Worm (Caenorhabditis elegans) whole organism, late embryonic: ENCODE data around the gene srx-44.
A peak's percentile ranks its signal among the peaks of the same experiment; 100 is the strongest.

Source experiments
- C08G9.2 ChIP-seq: sonication (generic microtip); optimal IDR thresholded peaks from 2 replicates; lab custom pipeline; 2016; ENCODE audit warnings: mild to moderate bottlenecking, missing genetic modification characterization, moderate library complexity, missing compliant biosample characterization
- K02D7.2 ChIP-seq: sonication (generic microtip); optimal IDR thresholded peaks from 2 replicates; lab custom pipeline; 2017; ENCODE audit warnings: mild to moderate bottlenecking, missing genetic modification characterization, missing compliant biosample characterization
- K09A11.1 ChIP-seq: sonication (generic microtip); optimal IDR thresholded peaks from 2 replicates; lab custom pipeline; 2017; ENCODE audit warnings: antibody characterized with exemption, mild to moderate bottlenecking, missing genetic modification characterization, missing compliant biosample characterization; ENCODE audit not compliant: insufficient read depth
- ahr-1 ChIP-seq: sonication (generic microtip); optimal IDR thresholded peaks from 2 replicates; lab custom pipeline; 2016; ENCODE audit warnings: missing genetic modification characterization, missing compliant biosample characterization
- ceh-14 ChIP-seq: sonication (generic microtip); optimal IDR thresholded peaks from 2 replicates; lab custom pipeline; 2016; ENCODE audit warnings: missing genotype, missing genetic modification characterization, missing compliant biosample characterization
- ceh-31 ChIP-seq: sonication (generic microtip); optimal IDR thresholded peaks from 2 replicates; lab custom pipeline; 2016; ENCODE audit warnings: missing genetic modification characterization, missing compliant biosample characterization
- dmd-4 ChIP-seq: sonication (generic microtip); optimal IDR thresholded peaks from 2 replicates; lab custom pipeline; 2016; ENCODE audit warnings: borderline replicate concordance, missing genetic modification characterization, missing compliant biosample characterization
- dve-1 ChIP-seq: sonication (generic microtip); optimal IDR thresholded peaks from 2 replicates; lab custom pipeline; 2017; ENCODE audit warnings: antibody characterized with exemption, mild to moderate bottlenecking, missing genetic modification characterization, missing compliant biosample characterization
- elt-2 ChIP-seq: sonication (generic microtip); optimal IDR thresholded peaks from 2 replicates; lab custom pipeline; 2016; ENCODE audit warnings: missing genetic modification reagents, missing genetic modification characterization, missing compliant biosample characterization
- ets-4 ChIP-seq: sonication (generic microtip); optimal IDR thresholded peaks from 2 replicates; lab custom pipeline; 2016; ENCODE audit warnings: missing genetic modification characterization, missing compliant biosample characterization
- gmeb-2 ChIP-seq: sonication (generic microtip); optimal IDR thresholded peaks from 2 replicates; lab custom pipeline; 2016; ENCODE audit warnings: missing genetic modification characterization, inconsistent platforms, missing compliant biosample characterization
- hlh-15 ChIP-seq: sonication (generic microtip); optimal IDR thresholded peaks from 2 replicates; lab custom pipeline; 2016; ENCODE audit warnings: missing genetic modification characterization, missing compliant biosample characterization
- hlh-8 ChIP-seq: sonication (generic microtip); optimal IDR thresholded peaks from 2 replicates; lab custom pipeline; 2016; ENCODE audit warnings: missing genotype, missing genetic modification characterization, missing compliant biosample characterization
- lin-11 ChIP-seq: fragments of 200-800 bp; sonication (Bioruptor generic); optimal IDR thresholded peaks from 2 replicates; lab custom pipeline; 2018; ENCODE audit warnings: mild to moderate bottlenecking, missing genetic modification characterization, missing compliant biosample characterization
- mec-3 ChIP-seq: sonication (generic microtip); optimal IDR thresholded peaks from 2 replicates; lab custom pipeline; 2016; ENCODE audit warnings: borderline replicate concordance, missing genetic modification characterization, missing compliant biosample characterization
- pag-3 ChIP-seq: sonication (generic microtip); optimal IDR thresholded peaks from 2 replicates; lab custom pipeline; 2016; ENCODE audit warnings: missing compliant biosample characterization, missing genetic modification characterization, borderline replicate concordance
- pat-9 ChIP-seq: fragments of 200-800 bp; sonication (Bioruptor generic); optimal IDR thresholded peaks from 2 replicates; lab custom pipeline; 2018; ENCODE audit warnings: mild to moderate bottlenecking, missing genetic modification characterization, moderate library complexity, missing compliant biosample characterization
- pqm-1 ChIP-seq: sonication (generic microtip); optimal IDR thresholded peaks from 2 replicates; lab custom pipeline; 2016; ENCODE audit warnings: missing genetic modification characterization, missing compliant biosample characterization
- rnt-1 ChIP-seq: sonication (generic microtip); optimal IDR thresholded peaks from 2 replicates; lab custom pipeline; 2016; ENCODE audit warnings: missing genetic modification characterization, missing compliant biosample characterization
- sdc-2 ChIP-seq: sonication (generic microtip); optimal IDR thresholded peaks from 2 replicates; lab custom pipeline; 2016; ENCODE audit warnings: missing genotype, missing genetic modification characterization, missing compliant biosample characterization
- sox-2 ChIP-seq: fragments of 200-800 bp; sonication (Bioruptor generic); IDR thresholded peaks from 2 replicates; pipeline ENCODE4 v1.3.6; 2022; ENCODE audit warnings: missing genetic modification reagents, missing genetic modification characterization, missing compliant biosample characterization
- tbx-2 ChIP-seq: sonication (generic microtip); optimal IDR thresholded peaks from 2 replicates; lab custom pipeline; 2016; ENCODE audit warnings: missing genetic modification characterization, missing compliant biosample characterization
- unc-3 ChIP-seq, 2 experiments: fragments of 200-800 bp in 1 of 2; sonication (Bioruptor generic) in 1 of 2; sonication (generic microtip) in 1 of 2; conservative IDR thresholded peaks in 1 of 2; optimal IDR thresholded peaks in 1 of 2; 2 replicates each; pipeline versions ENCODE4 v1.3.6 to Lab custom; 2016 to 2022; ENCODE audit warnings: missing compliant biosample characterization in 2 of 2, missing genetic modification characterization in 2 of 2, missing genetic modification reagents in 1 of 2

srx-44 gene

DNA sequence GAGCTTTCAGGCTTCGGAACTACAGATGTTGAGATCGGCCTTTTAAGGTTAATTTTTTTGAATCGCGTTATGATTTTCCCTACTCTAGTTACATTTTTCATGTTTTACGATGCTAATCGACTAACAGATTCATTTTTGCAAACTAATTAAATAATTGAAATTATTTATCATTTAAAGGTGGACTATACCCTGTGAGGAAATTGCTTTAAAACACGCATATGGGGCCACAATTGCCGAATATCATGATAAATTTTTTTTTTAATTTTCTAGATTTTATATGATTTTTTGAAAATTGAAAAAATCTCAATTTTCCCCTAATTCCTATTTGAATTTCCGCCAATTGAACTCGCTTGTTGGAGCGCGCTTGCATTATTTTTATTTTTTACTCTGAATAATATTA is 41.9 kb downstream of the srx-44 start, which contains the start of gene fbxa-100:
Gene fbxa-100 (minus strand): TSS at position 101 of the 400 bp plus-strand sequence.
- TF ChIP-seq rnt-1 (tag; lab: Kevin White, UChicago): no peak
- TF ChIP-seq K09A11.1 (tag; lab: Kevin White, UChicago): no peak
- no peak for TF ChIP-seq ahr-1 (tag; lab: Kevin White, UChicago)
- TF ChIP-seq pag-3 (tag; lab: Kevin White, UChicago): no peak
- TF ChIP-seq hlh-8 (tag; lab: Kevin White, UChicago): no peak

DNA sequence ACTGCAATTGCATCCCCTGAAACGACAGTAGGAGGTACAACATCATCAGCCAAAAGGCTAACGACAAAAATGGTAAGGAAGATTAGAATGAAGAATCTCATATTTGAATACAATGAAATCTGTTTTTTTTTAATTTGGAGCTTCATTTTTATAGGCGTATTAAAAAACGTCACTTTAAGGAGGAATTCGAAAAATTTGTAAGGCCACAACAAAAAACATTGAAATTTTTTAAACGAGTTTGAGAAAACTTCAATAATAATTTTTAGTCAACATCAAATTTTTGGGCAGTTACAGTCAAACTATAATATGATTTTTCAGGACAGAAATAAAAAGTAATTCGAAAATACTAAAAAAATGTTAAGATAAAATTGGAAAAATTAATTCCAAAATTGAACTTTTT is 42.6 kb downstream of the srx-44 start, which contains the start of gene F14H3.14:
Gene F14H3.14 (minus strand): TSS at position 101 of the 400 bp plus-strand sequence.
- TF ChIP-seq C08G9.2 (no peak), lin-11 (no peak), tbx-2 (tag; lab: Kevin White, UChicago) (no peak), K02D7.2 (tag; lab: Kevin White, UChicago) (no peak), pqm-1 (no peak), unc-3 (GFP tag; conservative IDR thresholded peaks at IDR 0.05; lab: Robert Waterston, UW) (no peak), unc-3 (tag; optimal IDR thresholded peaks at IDR 0.05; lab: Kevin White, UChicago) (no peak), pat-9 (tag; lab: Kevin White, UChicago) (no peak), dmd-4 (tag; lab: Kevin White, UChicago) (no peak), sox-2 (no peak), hlh-15 (tag; lab: Kevin White, UChicago) (no peak), sdc-2 (no peak), gmeb-2 (no peak), mec-3 (tag; lab: Kevin White, UChicago) (no peak)
- TF ChIP-seq, all 69 proteins: peak for 0

DNA sequence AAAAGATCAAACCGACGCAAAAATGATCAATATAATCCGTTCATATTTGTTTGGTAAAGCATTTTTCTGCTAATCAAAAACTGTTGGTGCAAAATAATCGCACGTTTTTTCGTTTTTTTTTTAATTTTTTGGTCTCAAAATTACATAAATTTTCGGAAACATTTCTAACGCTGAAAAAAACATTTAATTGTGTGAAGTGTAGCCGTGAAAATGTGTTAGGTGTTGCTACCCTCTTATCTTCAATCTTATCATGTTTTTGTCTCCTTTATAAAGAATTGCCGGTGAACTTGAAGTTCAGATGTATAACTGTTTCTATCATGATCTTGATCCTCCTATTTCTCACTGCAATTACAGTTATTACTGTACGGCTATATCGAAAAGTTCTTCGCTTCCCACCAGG is 48.8 kb downstream of the srx-44 start, which contains the start of gene cyp-35D1:
Gene cyp-35D1 (plus strand): TSS at position 301 of the 400 bp plus-strand sequence.
- TF ChIP-seq elt-2 (tag; lab: Kevin White, UChicago) (peak; percentile 4), ceh-14 (no peak), dve-1 (tag; lab: Kevin White, UChicago) (no peak)

ce11 chrV:16071167-16071566 is 51.0 kb downstream of the srx-44 start, which contains the start of gene nhr-176:
Gene nhr-176, plus strand, starts transcription at chrV:16071325.
- peak; percentile 52 for TF ChIP-seq elt-2 (tag; lab: Kevin White, UChicago)
- TF ChIP-seq ets-4 (tag; lab: Kevin White, UChicago): no peak
- no peak for TF ChIP-seq ceh-31 (tag; lab: Kevin White, UChicago)
- no peak for TF ChIP-seq dmd-4 (tag; lab: Kevin White, UChicago)
